Fruit fly (Drosophila melanogaster) whole organism, embryonic: ENCODE results near the gene Gem2.

ENCODE experiments used
- Atf-2 ChIP-seq: fragments of 200-800 bp; sonication (Bioruptor generic); optimal IDR thresholded peaks from 2 replicates; lab custom pipeline; 2016; ENCODE audit warnings: missing biosample characterization, missing genetic modification characterization
- Atf6 ChIP-seq: fragments of 200-800 bp; sonication (Bioruptor generic); IDR thresholded peaks from 2 replicates; pipeline ENCODE4 v1.3.6; 2022; ENCODE audit warnings: missing biosample characterization, missing genetic modification characterization
- B-H2 ChIP-seq: fragments of 200-800 bp; sonication (Bioruptor generic); optimal IDR thresholded peaks from 2 replicates; lab custom pipeline; 2018; ENCODE audit warnings: missing biosample characterization, mild to moderate bottlenecking, missing genetic modification characterization
- CG11085 ChIP-seq: fragments of 200-800 bp; sonication (Bioruptor generic); IDR thresholded peaks from 2 replicates; pipeline ENCODE4 v1.3.6; 2022; ENCODE audit warnings: missing biosample characterization, missing genetic modification characterization
- CG13287 ChIP-seq: fragments of 200-800 bp; sonication (Bioruptor generic); IDR thresholded peaks from 2 replicates; pipeline ENCODE4 v1.3.6; 2022; ENCODE audit warnings: missing biosample characterization, missing genetic modification characterization; ENCODE audit not compliant: partially characterized antibody
- CG1529 ChIP-seq: fragments of 200-800 bp; sonication (Bioruptor generic); optimal IDR thresholded peaks from 3 replicates; lab custom pipeline; 2018; ENCODE audit warnings: missing biosample characterization, missing genetic modification characterization
- CG15479 ChIP-seq: fragments of 200-800 bp; sonication (Bioruptor generic); optimal IDR thresholded peaks from 3 replicates; lab custom pipeline; 2019; ENCODE audit warnings: missing biosample characterization, mild to moderate bottlenecking, missing genetic modification characterization, moderate library complexity
- CG1602 ChIP-seq: fragments of 200-800 bp; sonication (Bioruptor generic); optimal IDR thresholded peaks from 3 replicates; lab custom pipeline; 2016; ENCODE audit warnings: missing biosample characterization, missing genetic modification characterization
- CG17359 ChIP-seq: fragments of 200-800 bp; sonication (Bioruptor generic); optimal IDR thresholded peaks from 3 replicates; lab custom pipeline; 2018; ENCODE audit warnings: missing biosample characterization, mild to moderate bottlenecking, missing genetic modification characterization, moderate library complexity
- CG17912 ChIP-seq: fragments of 200-800 bp; sonication (Bioruptor generic); optimal IDR thresholded peaks from 2 replicates; lab custom pipeline; 2018; ENCODE audit warnings: missing biosample characterization, mild to moderate bottlenecking, missing genetic modification characterization
- CG18011 ChIP-seq: fragments of 200-800 bp; sonication (Bioruptor generic); optimal IDR thresholded peaks from 2 replicates; lab custom pipeline; 2017; ENCODE audit warnings: missing biosample characterization, missing genetic modification characterization, mild to moderate bottlenecking, moderate library complexity, missing genotype
- CG2116 ChIP-seq: fragments of 200-800 bp; sonication (Bioruptor generic); optimal IDR thresholded peaks from 3 replicates; lab custom pipeline; 2018; ENCODE audit warnings: missing biosample characterization, mild to moderate bottlenecking, missing genetic modification characterization
- CG3838 ChIP-seq: fragments of 200-800 bp; sonication (Bioruptor generic); optimal IDR thresholded peaks from 3 replicates; lab custom pipeline; 2016; ENCODE audit warnings: missing biosample characterization, missing genetic modification characterization
- CG4820 ChIP-seq: fragments of 200-800 bp; sonication (Bioruptor generic); optimal IDR thresholded peaks from 3 replicates; lab custom pipeline; 2016; ENCODE audit warnings: missing biosample characterization, missing genetic modification characterization
- CG6654 ChIP-seq: fragments of 200-800 bp; sonication (Bioruptor generic); optimal IDR thresholded peaks from 2 replicates; lab custom pipeline; 2017; ENCODE audit warnings: missing biosample characterization, mild to moderate bottlenecking, missing genetic modification characterization
- CG7271 ChIP-seq: fragments of 200-800 bp; sonication (Bioruptor generic); optimal IDR thresholded peaks from 2 replicates; lab custom pipeline; 2018; ENCODE audit warnings: missing biosample characterization, mild to moderate bottlenecking, missing genetic modification characterization, moderate library complexity
- CG8924 ChIP-seq: fragments of 200-800 bp; optimal IDR thresholded peaks from 3 replicates; lab custom pipeline; 2019; ENCODE audit warnings: missing biosample characterization, mild to moderate bottlenecking, missing genetic modification characterization, moderate library complexity
- D19A ChIP-seq: fragments of 200-800 bp; optimal IDR thresholded peaks from 3 replicates; lab custom pipeline; 2019; ENCODE audit warnings: missing biosample characterization, mild to moderate bottlenecking, missing genetic modification characterization, moderate library complexity
- Dek ChIP-seq: fragments of 200-800 bp; sonication (Bioruptor generic); optimal IDR thresholded peaks from 3 replicates; lab custom pipeline; 2019; ENCODE audit warnings: missing biosample characterization, mild to moderate bottlenecking, missing genetic modification characterization, moderate library complexity
- Dfd ChIP-seq, 2 experiments: fragments of >200 bp; optimal IDR thresholded peaks; 2 replicates each; lab custom pipeline; 2017; ENCODE audit warnings: missing biosample characterization in 2 of 2, missing genetic modification characterization in 2 of 2
- Dip3 ChIP-seq: fragments of 200-800 bp; sonication (Bioruptor generic); optimal IDR thresholded peaks from 3 replicates; lab custom pipeline; 2016; ENCODE audit warnings: missing biosample characterization, missing genetic modification characterization
- Dll ChIP-seq: fragments of 200-800 bp; sonication (Bioruptor generic); IDR thresholded peaks from 4 replicates; pipeline ENCODE4 v1.3.6; 2022; ENCODE audit warnings: missing biosample characterization, missing genetic modification characterization; ENCODE audit not compliant: partially characterized antibody
- E2f2 ChIP-seq: fragments of 200-800 bp; sonication (Bioruptor generic); IDR thresholded peaks from 2 replicates; pipeline ENCODE4 v1.3.6; 2022; ENCODE audit warnings: missing biosample characterization, missing genetic modification characterization
- Fer1 ChIP-seq: fragments of 200-800 bp; sonication (Bioruptor generic); optimal IDR thresholded peaks from 2 replicates; lab custom pipeline; 2017; ENCODE audit warnings: missing biosample characterization, mild to moderate bottlenecking, missing genetic modification characterization
- GATAe ChIP-seq: fragments of 200-800 bp; sonication (Bioruptor generic); conservative IDR thresholded peaks from 2 replicates; pipeline ENCODE4 v1.3.6; 2022; ENCODE audit warnings: missing biosample characterization, missing genetic modification characterization
- Meics ChIP-seq: fragments of 200-800 bp; sonication (Bioruptor generic); optimal IDR thresholded peaks from 2 replicates; lab custom pipeline; 2017; ENCODE audit warnings: missing biosample characterization, mild to moderate bottlenecking, missing genetic modification characterization
- Mes4 ChIP-seq: fragments of 200-800 bp; sonication (Bioruptor generic); optimal IDR thresholded peaks from 2 replicates; lab custom pipeline; 2016; ENCODE audit warnings: missing biosample characterization, missing genetic modification characterization
- Nf-YB ChIP-seq: fragments of 200-800 bp; sonication (Bioruptor generic); optimal IDR thresholded peaks from 3 replicates; lab custom pipeline; 2019; ENCODE audit warnings: missing biosample characterization, mild to moderate bottlenecking, missing genetic modification characterization, moderate library complexity
- Nf-YC ChIP-seq: fragments of 200-800 bp; optimal IDR thresholded peaks from 3 replicates; lab custom pipeline; 2019; ENCODE audit warnings: missing biosample characterization, mild to moderate bottlenecking, missing genetic modification characterization, moderate library complexity
- Oaz ChIP-seq: fragments of 200-800 bp; sonication (Bioruptor generic); IDR thresholded peaks from 2 replicates; pipeline ENCODE4 v1.3.6; 2022; ENCODE audit warnings: missing biosample characterization, missing genetic modification characterization
- PHDP ChIP-seq: fragments of 200-800 bp; sonication (Bioruptor generic); optimal IDR thresholded peaks from 3 replicates; lab custom pipeline; 2018; ENCODE audit warnings: missing biosample characterization, mild to moderate bottlenecking, missing genetic modification characterization, moderate library complexity
- Scr ChIP-seq: fragments of 200-800 bp; sonication (Bioruptor generic); IDR thresholded peaks from 2 replicates; pipeline ENCODE4 v1.3.6; 2022; ENCODE audit warnings: missing biosample characterization, missing genetic modification characterization; ENCODE audit not compliant: partially characterized antibody
- Sox102F ChIP-seq: fragments of 200-800 bp; sonication (Bioruptor generic); optimal IDR thresholded peaks from 2 replicates; lab custom pipeline; 2018; ENCODE audit warnings: missing biosample characterization, mild to moderate bottlenecking, missing genetic modification characterization, moderate library complexity
- TFAM ChIP-seq: fragments of 200-800 bp; sonication (Bioruptor generic); optimal IDR thresholded peaks from 2 replicates; lab custom pipeline; 2017; ENCODE audit warnings: missing biosample characterization, missing genetic modification characterization, inconsistent platforms
- Vsx1 ChIP-seq: fragments of 200-800 bp; sonication (Bioruptor generic); optimal IDR thresholded peaks from 2 replicates; lab custom pipeline; 2017; ENCODE audit warnings: missing biosample characterization, mild to moderate bottlenecking, missing genetic modification characterization, missing genetic modification reagents
- ab ChIP-seq: fragments of 200-800 bp; sonication (Bioruptor generic); optimal IDR thresholded peaks from 2 replicates; lab custom pipeline; 2016; ENCODE audit warnings: missing biosample characterization, missing genetic modification characterization
- bbx ChIP-seq: fragments of 200-800 bp; sonication (Bioruptor generic); IDR thresholded peaks from 2 replicates; pipeline ENCODE4 v1.3.6; 2022; ENCODE audit warnings: missing biosample characterization, missing genetic modification characterization; ENCODE audit not compliant: partially characterized antibody
- dmrt11E ChIP-seq: fragments of 200-800 bp; sonication (Bioruptor generic); optimal IDR thresholded peaks from 3 replicates; lab custom pipeline; 2018; ENCODE audit warnings: missing biosample characterization, mild to moderate bottlenecking, missing genetic modification characterization, moderate library complexity
- fd64A ChIP-seq: fragments of 200-800 bp; sonication (Bioruptor generic); optimal IDR thresholded peaks from 3 replicates; lab custom pipeline; 2018; ENCODE audit warnings: missing biosample characterization, mild to moderate bottlenecking, missing genetic modification characterization
- gce ChIP-seq: fragments of 200-800 bp; sonication (Bioruptor generic); IDR thresholded peaks from 3 replicates; pipeline ENCODE4 v1.3.6; 2022; ENCODE audit warnings: missing biosample characterization, missing genetic modification characterization
- gem ChIP-seq: fragments of 200-800 bp; sonication (Bioruptor generic); optimal IDR thresholded peaks from 2 replicates; lab custom pipeline; 2019; ENCODE audit warnings: missing biosample characterization, mild to moderate bottlenecking, missing genetic modification characterization, moderate library complexity
- gsb-n ChIP-seq: fragments of 200-800 bp; sonication (Bioruptor generic); optimal IDR thresholded peaks from 3 replicates; lab custom pipeline; 2018; ENCODE audit warnings: missing biosample characterization, mild to moderate bottlenecking, missing genetic modification characterization
- odd ChIP-seq: fragments of 200-800 bp; sonication (Bioruptor generic); optimal IDR thresholded peaks from 2 replicates; lab custom pipeline; 2017; ENCODE audit warnings: missing biosample characterization, mild to moderate bottlenecking, missing genetic modification characterization
- ro ChIP-seq: fragments of 200-800 bp; sonication (Bioruptor generic); IDR thresholded peaks from 2 replicates; pipeline ENCODE4 v1.3.6; 2022; ENCODE audit warnings: missing biosample characterization, missing genetic modification characterization
- sob ChIP-seq: fragments of 200-800 bp; sonication (Bioruptor generic); IDR thresholded peaks from 2 replicates; pipeline ENCODE4 v1.3.6; 2022; ENCODE audit warnings: missing biosample characterization, missing genetic modification characterization
- tgo ChIP-seq: fragments of 200-800 bp; sonication (Bioruptor generic); IDR thresholded peaks from 3 replicates; pipeline ENCODE4 v1.3.6; 2022; ENCODE audit warnings: missing biosample characterization, missing genetic modification characterization
- tup ChIP-seq: fragments of 200-800 bp; sonication (Bioruptor generic); optimal IDR thresholded peaks from 2 replicates; lab custom pipeline; 2016; ENCODE audit warnings: missing biosample characterization, mild to moderate bottlenecking, missing genetic modification characterization, moderate library complexity

Gem2 gene

DNA sequence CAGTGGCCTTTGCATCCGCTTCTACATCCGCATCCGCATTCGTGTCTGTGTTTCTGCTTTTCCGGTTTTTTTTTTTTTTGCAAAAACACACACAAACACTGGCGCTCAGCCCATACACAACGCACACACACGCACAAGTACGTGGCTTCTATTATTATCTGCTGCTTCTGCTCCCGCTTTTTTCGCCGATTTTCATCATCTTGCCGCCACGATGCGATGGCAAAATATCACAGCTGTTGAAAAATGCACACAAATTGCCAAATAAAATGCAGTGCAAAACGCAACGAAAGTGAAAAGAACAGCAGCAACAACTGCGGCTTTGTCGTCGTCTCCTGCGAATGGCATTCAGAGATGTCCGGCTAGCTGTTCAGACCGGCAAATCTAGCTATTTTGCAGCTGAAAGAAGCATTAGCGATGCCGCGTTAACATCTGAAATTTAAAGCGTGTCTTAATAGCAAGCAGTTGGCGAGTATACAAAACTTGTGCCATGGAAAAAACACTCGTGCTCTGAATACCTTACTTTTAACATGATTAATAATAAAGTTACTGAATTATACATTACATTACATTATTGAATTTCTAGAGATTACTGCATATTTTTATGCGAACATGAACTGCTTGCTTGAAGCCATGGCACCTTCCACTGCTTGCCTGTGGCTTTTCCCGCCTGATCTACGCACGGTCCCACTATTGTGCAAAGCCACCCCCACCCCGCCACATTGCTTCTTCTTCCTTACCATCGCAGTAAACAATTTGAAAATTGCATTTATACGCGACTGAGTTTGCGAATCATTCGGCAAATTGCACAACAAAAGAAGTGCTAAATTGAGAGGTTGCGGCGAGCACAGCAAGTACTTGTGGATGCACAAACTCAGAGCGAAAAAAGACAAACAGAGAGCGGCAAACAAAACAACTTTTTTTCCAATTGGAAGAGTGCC is 37.4 kb downstream of the Gem2 start, which contains the start of the genes Ugt316A1 and Sfxn2 (continued):
- TF ChIP-seq Sox102F (GFP tag; lab: Kevin White, UChicago): no peak
- TF ChIP-seq sob: 0 out of 2 replicates have a peak, but pooled peaks have one; percentile 47
- no peak for TF ChIP-seq Atf6
- TF ChIP-seq PHDP: peak; percentile 8
- TF ChIP-seq CG13287: no peak; the same call in 1 of the 2 replicates
- TF ChIP-seq Nf-YB (GFP tag; lab: Kevin White, UChicago): no peak
- 0 out of 2 replicates have a peak, but pooled peaks have one; percentile 19 for TF ChIP-seq Scr (GFP tag; lab: Robert Waterston, UW)
- no peak for TF ChIP-seq CG1529
- TF ChIP-seq Oaz (GFP tag; lab: Robert Waterston, UW): no peak
- TF ChIP-seq CG11085: no peak
- TF ChIP-seq gce (GFP tag; lab: Robert Waterston, UW): 0 out of 3 replicates have a peak, but pooled peaks have one; percentile 28
- peak; percentile 40 for TF ChIP-seq CG8924 (tag; lab: Kevin White, UChicago)
- TF ChIP-seq Meics (GFP tag; lab: Kevin White, UChicago): peak; percentile 2
- TF ChIP-seq tgo (GFP tag; lab: Robert Waterston, UW): peak; percentile 14; the same call in 1 of the 3 replicates
- TF ChIP-seq tup (GFP tag; lab: Kevin White, UChicago): peak; percentile 38
- TF ChIP-seq CG17912 (GFP tag; lab: Kevin White, UChicago): no peak
- no peak for TF ChIP-seq Atf-2 (GFP tag; lab: Kevin White, UChicago)
- peak; percentile 50 for TF ChIP-seq Dip3 (GFP tag; lab: Kevin White, UChicago)
- peak; percentile 93 for TF ChIP-seq CG15479 (GFP tag; lab: Kevin White, UChicago)
- TF ChIP-seq Fer1 (GFP tag; lab: Kevin White, UChicago): peak; percentile 9
- TF ChIP-seq CG6654: no peak
- peak; percentile 52 for TF ChIP-seq gem (tag; lab: Kevin White, UChicago)
- peak; percentile 45 for TF ChIP-seq dmrt11E
- TF ChIP-seq B-H2: peak; percentile 12
- TF ChIP-seq odd (GFP tag; lab: Kevin White, UChicago): no peak
- no peak for TF ChIP-seq TFAM (GFP tag; lab: Kevin White, UChicago)
- peak; percentile 44 for TF ChIP-seq CG4820
- TF ChIP-seq Dfd (GFP tag; optimal IDR thresholded peaks at IDR 0.05; lab: Kevin White, UChicago): peak in 1 of 2 experiments; percentile 92
- TF ChIP-seq Vsx1 (GFP tag; lab: Kevin White, UChicago): no peak
- TF ChIP-seq CG2116 (GFP tag; lab: Kevin White, UChicago): peak; percentile 26
- no peak for TF ChIP-seq ab (GFP tag; lab: Kevin White, UChicago)
- TF ChIP-seq CG3838 (GFP tag; lab: Kevin White, UChicago): no peak
- TF ChIP-seq Mes4 (GFP tag; lab: Kevin White, UChicago): no peak
- TF ChIP-seq Dll (GFP tag; lab: Robert Waterston, UW): no peak
- TF ChIP-seq CG18011: no peak
- peak; percentile 64; the same call in 1 of the 2 replicates for TF ChIP-seq E2f2 (GFP tag; lab: Robert Waterston, UW)
- TF ChIP-seq gsb-n (tag; lab: Kevin White, UChicago): peak; percentile 42
- TF ChIP-seq bbx (GFP tag; lab: Robert Waterston, UW): 0 out of 2 replicates have a peak, but pooled peaks have one; percentile 12
- peak; percentile 22 for TF ChIP-seq CG1602 (GFP tag; lab: Kevin White, UChicago)
- peak; percentile 18 for TF ChIP-seq Nf-YC (tag; lab: Kevin White, UChicago)
- TF ChIP-seq GATAe (GFP tag; lab: Robert Waterston, UW): no peak
- no peak for TF ChIP-seq CG7271 (tag; lab: Kevin White, UChicago)
- TF ChIP-seq CG17359: no peak
- peak; percentile 48 for TF ChIP-seq Dek
- TF ChIP-seq fd64A (GFP tag; lab: Kevin White, UChicago): no peak
- peak; percentile 1 for TF ChIP-seq D19A (tag; lab: Kevin White, UChicago)
- no peak for TF ChIP-seq ro
